Fruit fly (Drosophila melanogaster) whole organism, embryonic: ENCODE measurements around the gene Lip3.

Experiments used
- Antp ChIP-seq: fragments of 200-800 bp; sonication (Bioruptor generic); optimal IDR thresholded peaks from 3 replicates; lab custom pipeline; 2016; ENCODE audit warnings: missing biosample characterization, missing genetic modification characterization
- B-H2 ChIP-seq: fragments of 200-800 bp; sonication (Bioruptor generic); optimal IDR thresholded peaks from 2 replicates; lab custom pipeline; 2018; ENCODE audit warnings: missing biosample characterization, mild to moderate bottlenecking, missing genetic modification characterization
- C15 ChIP-seq: fragments of 200-800 bp; sonication (Bioruptor generic); IDR thresholded peaks from 3 replicates; pipeline ENCODE4 v1.3.6; 2022; ENCODE audit warnings: missing biosample characterization, missing genetic modification characterization
- CG10462 ChIP-seq: fragments of 200-800 bp; sonication (Bioruptor generic); optimal IDR thresholded peaks from 2 replicates; lab custom pipeline; 2016; ENCODE audit warnings: missing biosample characterization, missing genetic modification characterization
- CG10654 ChIP-seq: fragments of 200-800 bp; sonication (Bioruptor generic); optimal IDR thresholded peaks from 2 replicates; lab custom pipeline; 2016; ENCODE audit warnings: missing biosample characterization, missing genetic modification characterization
- CG10979 ChIP-seq: fragments of 200-800 bp; sonication (Bioruptor generic); optimal IDR thresholded peaks from 2 replicates; lab custom pipeline; 2018; ENCODE audit warnings: missing biosample characterization, mild to moderate bottlenecking, missing genetic modification characterization, moderate library complexity
- CG11695 ChIP-seq: fragments of 200-800 bp; sonication (Bioruptor generic); IDR thresholded peaks from 3 replicates; pipeline ENCODE4 v1.3.6; 2022; ENCODE audit warnings: missing biosample characterization, missing genetic modification characterization
- CG12299 ChIP-seq: fragments of 200-800 bp; sonication (Bioruptor generic); optimal IDR thresholded peaks from 2 replicates; lab custom pipeline; 2018; ENCODE audit warnings: missing biosample characterization, mild to moderate bottlenecking, missing genetic modification characterization
- CG12942 ChIP-seq: fragments of 200-800 bp; sonication (Bioruptor generic); optimal IDR thresholded peaks from 3 replicates; lab custom pipeline; 2016; ENCODE audit warnings: missing biosample characterization, missing genetic modification characterization
- CG14441 ChIP-seq: fragments of 200-800 bp; sonication (Bioruptor generic); IDR thresholded peaks from 2 replicates; pipeline ENCODE4 v1.3.6; 2022; ENCODE audit warnings: missing biosample characterization, missing genetic modification characterization
- CG15696 ChIP-seq: fragments of 200-800 bp; sonication (Bioruptor generic); optimal IDR thresholded peaks from 2 replicates; lab custom pipeline; 2019; ENCODE audit warnings: missing biosample characterization, mild to moderate bottlenecking, missing genetic modification characterization, moderate library complexity
- CG1602 ChIP-seq: fragments of 200-800 bp; sonication (Bioruptor generic); optimal IDR thresholded peaks from 3 replicates; lab custom pipeline; 2016; ENCODE audit warnings: missing biosample characterization, missing genetic modification characterization
- CG1603 ChIP-seq: fragments of 200-800 bp; sonication (Bioruptor generic); optimal IDR thresholded peaks from 2 replicates; lab custom pipeline; 2019; ENCODE audit warnings: missing biosample characterization, mild to moderate bottlenecking, missing genetic modification characterization, moderate library complexity
- CG2199 ChIP-seq: fragments of 200-800 bp; sonication (Bioruptor generic); IDR thresholded peaks from 3 replicates; pipeline ENCODE4 v1.3.6; 2022; ENCODE audit warnings: missing biosample characterization, missing genetic modification characterization
- CG30403 ChIP-seq: fragments of 200-800 bp; sonication (Bioruptor generic); optimal IDR thresholded peaks from 3 replicates; lab custom pipeline; 2016; ENCODE audit warnings: missing biosample characterization, missing genetic modification characterization
- CG33557 ChIP-seq: fragments of 200-800 bp; sonication (Bioruptor generic); optimal IDR thresholded peaks from 2 replicates; lab custom pipeline; 2019; ENCODE audit warnings: missing biosample characterization, mild to moderate bottlenecking, missing genetic modification characterization, moderate library complexity
- CG34376 ChIP-seq: fragments of 200-800 bp; sonication (Bioruptor generic); optimal IDR thresholded peaks from 2 replicates; lab custom pipeline; 2018; ENCODE audit warnings: missing biosample characterization, mild to moderate bottlenecking, missing genetic modification characterization
- CG3726 ChIP-seq: fragments of 200-800 bp; sonication (Bioruptor generic); IDR thresholded peaks from 3 replicates; pipeline ENCODE4, ENCODE4 v1.3.6; 2022; ENCODE audit warnings: missing biosample characterization, missing genetic modification characterization
- CG6813 ChIP-seq: fragments of 200-800 bp; sonication (Bioruptor generic); optimal IDR thresholded peaks from 2 replicates; lab custom pipeline; 2017; ENCODE audit warnings: missing biosample characterization, missing genetic modification characterization, mild to moderate bottlenecking, moderate library complexity, missing genetic modification reagents
- CG8290 ChIP-seq, 3 experiments: fragments of 200-800 bp; sonication (Bioruptor generic); optimal IDR thresholded peaks; 2 replicates each; lab custom pipeline; 2016 to 2019; ENCODE audit warnings: missing biosample characterization in 3 of 3, missing genetic modification characterization in 3 of 3, mild to moderate bottlenecking in 2 of 3, moderate library complexity in 1 of 3
- CG9817 ChIP-seq: fragments of 200-800 bp; sonication (Bioruptor generic); optimal IDR thresholded peaks from 2 replicates; lab custom pipeline; 2018; ENCODE audit warnings: missing biosample characterization, mild to moderate bottlenecking, missing genetic modification characterization, moderate library complexity
- CoRest ChIP-seq: fragments of 200-800 bp; sonication (Bioruptor generic); optimal IDR thresholded peaks from 3 replicates; lab custom pipeline; 2018; ENCODE audit warnings: missing biosample characterization, mild to moderate bottlenecking, missing genetic modification characterization, moderate library complexity
- Doc3 ChIP-seq: fragments of 200-800 bp; sonication (Bioruptor generic); IDR thresholded peaks from 3 replicates; pipeline ENCODE4 v1.3.6; 2022; ENCODE audit warnings: missing biosample characterization, missing genetic modification characterization; ENCODE audit not compliant: partially characterized antibody
- Fer2 ChIP-seq: fragments of 200-800 bp; sonication (Bioruptor generic); optimal IDR thresholded peaks from 2 replicates; lab custom pipeline; 2018; ENCODE audit warnings: missing biosample characterization, mild to moderate bottlenecking, missing genetic modification characterization, moderate library complexity
- GATAe ChIP-seq: fragments of 200-800 bp; sonication (Bioruptor generic); conservative IDR thresholded peaks from 2 replicates; pipeline ENCODE4 v1.3.6; 2022; ENCODE audit warnings: missing biosample characterization, missing genetic modification characterization
- Hr3 ChIP-seq: fragments of 200-800 bp; sonication (Bioruptor generic); optimal IDR thresholded peaks from 3 replicates; lab custom pipeline; 2016; ENCODE audit warnings: missing biosample characterization, missing genetic modification characterization
- Hr51 ChIP-seq, 2 experiments: fragments of 200-800 bp; sonication (Bioruptor generic); optimal IDR thresholded peaks; 2 replicates in 1 of 2; 3 replicates in 1 of 2; lab custom pipeline; 2016 to 2018; ENCODE audit warnings: missing biosample characterization in 2 of 2, missing genetic modification characterization in 2 of 2, mild to moderate bottlenecking in 1 of 2, moderate library complexity in 1 of 2
- Nf-YB ChIP-seq: fragments of 200-800 bp; sonication (Bioruptor generic); optimal IDR thresholded peaks from 3 replicates; lab custom pipeline; 2019; ENCODE audit warnings: missing biosample characterization, mild to moderate bottlenecking, missing genetic modification characterization, moderate library complexity
- Scr ChIP-seq: fragments of 200-800 bp; sonication (Bioruptor generic); IDR thresholded peaks from 2 replicates; pipeline ENCODE4 v1.3.6; 2022; ENCODE audit warnings: missing biosample characterization, missing genetic modification characterization; ENCODE audit not compliant: partially characterized antibody
- ap ChIP-seq: fragments of 200-800 bp; sonication (Bioruptor generic); IDR thresholded peaks from 2 replicates; pipeline ENCODE4 v1.3.6; 2022; ENCODE audit warnings: missing biosample characterization, missing genetic modification characterization
- dpn ChIP-seq, 2 experiments: fragments of 200-800 bp; sonication (Bioruptor generic); optimal IDR thresholded peaks; 3 replicates each; lab custom pipeline; 2016; ENCODE audit warnings: missing biosample characterization in 2 of 2, missing genetic modification characterization in 2 of 2
- dysf ChIP-seq: fragments of 200-800 bp; sonication (Bioruptor generic); IDR thresholded peaks from 3 replicates; pipeline ENCODE4 v1.3.6; 2022; ENCODE audit warnings: missing biosample characterization, missing genetic modification characterization
- fd64A ChIP-seq: fragments of 200-800 bp; sonication (Bioruptor generic); optimal IDR thresholded peaks from 3 replicates; lab custom pipeline; 2018; ENCODE audit warnings: missing biosample characterization, mild to moderate bottlenecking, missing genetic modification characterization
- gfzf ChIP-seq: fragments of 200-800 bp; sonication (Bioruptor generic); optimal IDR thresholded peaks from 2 replicates; lab custom pipeline; 2016; ENCODE audit warnings: missing biosample characterization, mild to moderate bottlenecking, missing genetic modification characterization, moderate library complexity
- insv ChIP-seq, 2 experiments: fragments of 200-800 bp; sonication (Bioruptor generic); optimal IDR thresholded peaks; 3 replicates each; lab custom pipeline; 2016 to 2018; ENCODE audit warnings: missing biosample characterization in 2 of 2, missing genetic modification characterization in 2 of 2
- jing ChIP-seq: fragments of 200-800 bp; sonication (Bioruptor generic); optimal IDR thresholded peaks from 2 replicates; lab custom pipeline; 2018; ENCODE audit warnings: missing biosample characterization, mild to moderate bottlenecking, missing genetic modification characterization
- ken ChIP-seq: fragments of 200-800 bp; sonication (Bioruptor generic); IDR thresholded peaks from 3 replicates; pipeline ENCODE4 v1.3.6; 2022; ENCODE audit warnings: missing biosample characterization, missing genetic modification characterization
- lov ChIP-seq, 2 experiments: fragments of 200-800 bp in 1 of 2; fragments of >200 bp in 1 of 2; sonication (Bioruptor generic) in 1 of 2; IDR thresholded peaks in 1 of 2; optimal IDR thresholded peaks in 1 of 2; 2 replicates in 1 of 2; 3 replicates in 1 of 2; pipeline versions ENCODE4 v1.3.6 to Lab custom; 2017 to 2022; ENCODE audit warnings: missing biosample characterization in 1 of 2, missing genetic modification characterization in 1 of 2
- nerfin-1 ChIP-seq: fragments of 200-800 bp; sonication (Bioruptor generic); optimal IDR thresholded peaks from 3 replicates; lab custom pipeline; 2019; ENCODE audit warnings: missing biosample characterization, mild to moderate bottlenecking, missing genetic modification characterization, moderate library complexity
- sd ChIP-seq: fragments of 200-800 bp; sonication (Bioruptor generic); optimal IDR thresholded peaks from 3 replicates; lab custom pipeline; 2018; ENCODE audit warnings: missing biosample characterization, mild to moderate bottlenecking, missing genetic modification characterization, moderate library complexity
- sens ChIP-seq: fragments of 200-800 bp; sonication (Bioruptor generic); peaks from one replicate; lab custom pipeline; 2016; ENCODE audit warnings: missing biosample characterization, missing genetic modification characterization
- shn ChIP-seq: fragments of 200-800 bp; sonication (Bioruptor generic); optimal IDR thresholded peaks from 3 replicates; lab custom pipeline; 2016; ENCODE audit warnings: missing biosample characterization, missing genetic modification characterization
- slbo ChIP-seq: fragments of 200-800 bp; sonication (Bioruptor generic); IDR thresholded peaks from 2 replicates; pipeline ENCODE4 v1.3.6; 2022; ENCODE audit warnings: missing biosample characterization, missing genetic modification characterization
- trh ChIP-seq: fragments of 200-800 bp; sonication (Bioruptor generic); optimal IDR thresholded peaks from 2 replicates; lab custom pipeline; 2016; ENCODE audit warnings: missing biosample characterization, missing genetic modification characterization
- twi ChIP-seq: fragments of 200-800 bp; optimal IDR thresholded peaks from 2 replicates; lab custom pipeline; 2019; ENCODE audit warnings: missing biosample characterization, mild to moderate bottlenecking, missing genetic modification characterization, moderate library complexity
- unpg ChIP-seq: fragments of 200-800 bp; sonication (Bioruptor generic); optimal IDR thresholded peaks from 3 replicates; lab custom pipeline; 2018; ENCODE audit warnings: missing biosample characterization, mild to moderate bottlenecking, missing genetic modification characterization, moderate library complexity
- zf30C ChIP-seq: fragments of 200-800 bp; sonication (Bioruptor generic); optimal IDR thresholded peaks from 3 replicates; lab custom pipeline; 2018; ENCODE audit warnings: missing biosample characterization, mild to moderate bottlenecking, missing genetic modification characterization

The Lip3 gene

DNA sequence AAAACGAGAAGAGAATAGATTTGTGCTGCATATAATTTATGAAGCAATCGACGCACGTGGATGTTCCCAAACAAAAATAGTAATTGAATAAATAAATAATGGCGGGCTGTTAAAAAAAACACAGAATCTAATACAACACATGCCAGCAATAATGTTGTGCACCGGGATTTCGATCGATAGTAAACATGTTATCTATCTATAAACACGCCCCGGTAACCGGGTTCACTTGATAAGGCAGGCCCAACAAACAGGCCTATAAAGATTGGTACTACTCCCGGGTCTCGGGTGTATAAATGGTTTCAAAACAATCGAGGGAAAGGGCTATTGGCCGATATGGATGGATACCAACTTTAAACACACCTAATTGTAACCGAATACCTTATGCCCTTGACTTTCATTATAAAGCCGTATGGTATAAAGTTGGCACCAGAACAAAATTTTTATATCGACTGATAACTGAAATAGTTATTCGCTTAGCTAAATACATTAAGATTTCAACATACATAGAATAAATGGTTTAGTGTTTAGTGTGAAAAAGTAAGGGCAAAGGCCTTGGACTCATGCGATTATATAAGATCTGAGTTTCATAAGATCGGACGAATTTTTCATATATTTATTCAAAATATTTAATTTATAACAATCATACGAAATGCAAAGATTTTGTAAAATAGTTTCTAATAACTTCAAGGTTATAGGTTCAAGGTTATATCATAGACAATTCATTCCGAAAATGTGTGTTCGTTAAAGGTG lies 5.9 kb downstream of the Lip3 start (continued):
- TF ChIP-seq Hr3 (GFP tag; lab: Kevin White, UChicago), result no peak
- no peak for TF ChIP-seq CG11695 (GFP tag; lab: Robert Waterston, UW)
- TF ChIP-seq CG15696 (tag; lab: Kevin White, UChicago), result peak; percentile 36
- TF ChIP-seq CG8290 (GFP tag; optimal IDR thresholded peaks at IDR 0.05; lab: Kevin White, UChicago), result no peak
- TF ChIP-seq CG8290 (tag; optimal IDR thresholded peaks at IDR 0.05; lab: Kevin White, UChicago), result peak in 1 of 2 experiments; percentile 44
- peak; percentile 8 for TF ChIP-seq sd (tag; lab: Kevin White, UChicago)
- no peak for TF ChIP-seq CG33557 (GFP tag; lab: Kevin White, UChicago)
- TF ChIP-seq fd64A (GFP tag; lab: Kevin White, UChicago), result no peak
- no peak for TF ChIP-seq nerfin-1 (tag; lab: Kevin White, UChicago)
- TF ChIP-seq CG9817 (tag; lab: Kevin White, UChicago), result no peak
- no peak for TF ChIP-seq unpg (GFP tag; lab: Kevin White, UChicago)
- no peak for TF ChIP-seq C15 (GFP tag; lab: Robert Waterston, UW)
- TF ChIP-seq CG10979 (tag; lab: Kevin White, UChicago), result no peak
- no peak for TF ChIP-seq Fer2 (tag; lab: Kevin White, UChicago)
- TF ChIP-seq ken (GFP tag; lab: Robert Waterston, UW), result no peak
- TF ChIP-seq insv (GFP tag; optimal IDR thresholded peaks at IDR 0.05; lab: Kevin White, UChicago), result no peak
- no peak for TF ChIP-seq CG12942
- no peak for TF ChIP-seq CG10654 (GFP tag; lab: Kevin White, UChicago)
- TF ChIP-seq Doc3, result no peak
- no peak for TF ChIP-seq CG10462 (GFP tag; lab: Kevin White, UChicago)
- TF ChIP-seq Scr (GFP tag; lab: Robert Waterston, UW), result no peak
- no peak for TF ChIP-seq Antp (GFP tag; lab: Kevin White, UChicago)
- TF ChIP-seq CG1603 (tag; lab: Kevin White, UChicago), result no peak
- no peak for TF ChIP-seq zf30C (GFP tag; lab: Kevin White, UChicago)
- no peak for TF ChIP-seq lov (optimal IDR thresholded peaks at IDR 0.05; lab: Kevin White, UChicago)
- TF ChIP-seq lov (GFP tag; IDR thresholded peaks at IDR 0.05; lab: Robert Waterston, UW), result no peak
- no peak for TF ChIP-seq jing
- TF ChIP-seq dysf (GFP tag; lab: Robert Waterston, UW), result no peak; the same call in 2 of the 3 replicates
- TF ChIP-seq Nf-YB, result no peak
- TF ChIP-seq CG2199 (GFP tag; lab: Robert Waterston, UW), result 0 out of 3 replicates have a peak, but pooled peaks have one; percentile 45
- peak in 1 of 2 experiments; percentile 19 for TF ChIP-seq Hr51 (GFP tag; optimal IDR thresholded peaks at IDR 0.05; lab: Kevin White, UChicago)
- TF ChIP-seq slbo (GFP tag; lab: Robert Waterston, UW), result 0 out of 2 replicates have a peak, but pooled peaks have one; percentile 6
- no peak for TF ChIP-seq trh (GFP tag; lab: Kevin White, UChicago)
- peak; percentile 41 for TF ChIP-seq CG34376 (GFP tag; lab: Kevin White, UChicago)
- peak; percentile 23 for TF ChIP-seq sens (GFP tag; lab: Kevin White, UChicago)
- TF ChIP-seq CG12299 (tag; lab: Kevin White, UChicago), result no peak
- TF ChIP-seq CG6813 (GFP tag; lab: Kevin White, UChicago), result no peak
- TF ChIP-seq CoRest (tag; lab: Kevin White, UChicago), result no peak
- no peak for TF ChIP-seq CG14441 (GFP tag; lab: Robert Waterston, UW)
- no peak for TF ChIP-seq dpn (GFP tag; optimal IDR thresholded peaks at IDR 0.05; lab: Kevin White, UChicago)
- no peak for TF ChIP-seq gfzf (GFP tag; lab: Kevin White, UChicago)
- TF ChIP-seq shn (GFP tag; lab: Kevin White, UChicago), result no peak
- peak; percentile 80 for TF ChIP-seq twi (tag; lab: Kevin White, UChicago)
- TF ChIP-seq GATAe (GFP tag; lab: Robert Waterston, UW), result peak; percentile 62
- TF ChIP-seq CG30403 (GFP tag; lab: Kevin White, UChicago), result no peak
- no peak for TF ChIP-seq CG3726 (GFP tag; lab: Robert Waterston, UW)
- no peak for TF ChIP-seq ap
- TF ChIP-seq CG1602, result no peak
- TF ChIP-seq B-H2 (GFP tag; lab: Kevin White, UChicago), result no peak
